Fruit fly (Drosophila melanogaster) whole organism, embryonic: ENCODE data around the gene CG6527.

Experiments used
- ATbp ChIP-seq: fragments of 200-800 bp; sonication (Bioruptor generic); optimal IDR thresholded peaks from 2 replicates; lab custom pipeline; 2017; ENCODE audit warnings: missing biosample characterization, mild to moderate bottlenecking, missing genetic modification characterization, missing genetic modification reagents
- Aef1 ChIP-seq: fragments of 200-800 bp; sonication (Bioruptor generic); IDR thresholded peaks from 3 replicates; pipeline ENCODE4 v1.3.6; 2022; ENCODE audit warnings: missing biosample characterization, missing genetic modification characterization
- Awh ChIP-seq: fragments of 200-800 bp; sonication (Bioruptor generic); IDR thresholded peaks from 2 replicates; pipeline ENCODE4, ENCODE4 v1.3.6; 2022; ENCODE audit warnings: missing biosample characterization, missing genetic modification characterization
- BEAF-32 ChIP-seq: fragments of 200-800 bp; sonication (Bioruptor generic); optimal IDR thresholded peaks from 3 replicates; lab custom pipeline; 2017; ENCODE audit warnings: missing biosample characterization, missing genetic modification characterization, mild to moderate bottlenecking, moderate library complexity, missing genetic modification reagents
- Bdp1 ChIP-seq: fragments of 200-800 bp; sonication (Bioruptor generic); optimal IDR thresholded peaks from 3 replicates; lab custom pipeline; 2016; ENCODE audit warnings: missing biosample characterization, missing genetic modification characterization
- CG10462 ChIP-seq: fragments of 200-800 bp; sonication (Bioruptor generic); optimal IDR thresholded peaks from 2 replicates; lab custom pipeline; 2016; ENCODE audit warnings: missing biosample characterization, missing genetic modification characterization
- CG11085 ChIP-seq: fragments of 200-800 bp; sonication (Bioruptor generic); IDR thresholded peaks from 2 replicates; pipeline ENCODE4 v1.3.6; 2022; ENCODE audit warnings: missing biosample characterization, missing genetic modification characterization
- CG11247 ChIP-seq: fragments of 200-800 bp; sonication (Bioruptor generic); IDR thresholded peaks from 2 replicates; pipeline ENCODE4 v1.3.6; 2022; ENCODE audit warnings: missing biosample characterization, missing genetic modification characterization
- CG11696 ChIP-seq: fragments of 200-800 bp; sonication (Bioruptor generic); IDR thresholded peaks from 2 replicates; pipeline ENCODE4 v1.3.6; 2022; ENCODE audit warnings: missing biosample characterization, missing genetic modification characterization
- CG15601 ChIP-seq: fragments of 200-800 bp; sonication (Bioruptor generic); optimal IDR thresholded peaks from 3 replicates; lab custom pipeline; 2019; ENCODE audit warnings: missing biosample characterization, mild to moderate bottlenecking, missing genetic modification characterization, moderate library complexity
- CG17359 ChIP-seq: fragments of 200-800 bp; sonication (Bioruptor generic); optimal IDR thresholded peaks from 3 replicates; lab custom pipeline; 2018; ENCODE audit warnings: missing biosample characterization, mild to moderate bottlenecking, missing genetic modification characterization, moderate library complexity
- CG17912 ChIP-seq: fragments of 200-800 bp; sonication (Bioruptor generic); optimal IDR thresholded peaks from 2 replicates; lab custom pipeline; 2018; ENCODE audit warnings: missing biosample characterization, mild to moderate bottlenecking, missing genetic modification characterization
- CG2678 ChIP-seq: fragments of 200-800 bp; sonication (Bioruptor generic); optimal IDR thresholded peaks from 3 replicates; lab custom pipeline; 2019; ENCODE audit warnings: missing biosample characterization, mild to moderate bottlenecking, missing genetic modification characterization, moderate library complexity
- CG2875 ChIP-seq: fragments of 200-800 bp; sonication (Bioruptor generic); optimal IDR thresholded peaks from 2 replicates; lab custom pipeline; 2017; ENCODE audit warnings: missing biosample characterization, mild to moderate bottlenecking, missing genetic modification characterization, missing genetic modification reagents
- CG31365 ChIP-seq: fragments of 200-800 bp; sonication (Bioruptor generic); optimal IDR thresholded peaks from 2 replicates; lab custom pipeline; 2018; ENCODE audit warnings: missing biosample characterization, mild to moderate bottlenecking, missing genetic modification characterization
- CG33213 ChIP-seq: fragments of 200-800 bp; sonication (Bioruptor generic); optimal IDR thresholded peaks from 3 replicates; lab custom pipeline; 2016; ENCODE audit warnings: missing biosample characterization, missing genetic modification characterization
- CG3838 ChIP-seq: fragments of 200-800 bp; sonication (Bioruptor generic); optimal IDR thresholded peaks from 3 replicates; lab custom pipeline; 2016; ENCODE audit warnings: missing biosample characterization, missing genetic modification characterization
- CG4282 ChIP-seq: fragments of 200-800 bp; sonication (Bioruptor generic); optimal IDR thresholded peaks from 2 replicates; lab custom pipeline; 2016; ENCODE audit warnings: missing biosample characterization, missing genetic modification characterization
- CG7745 ChIP-seq: fragments of 200-800 bp; sonication (Bioruptor generic); optimal IDR thresholded peaks from 2 replicates; lab custom pipeline; 2018; ENCODE audit warnings: missing biosample characterization, mild to moderate bottlenecking, missing genetic modification characterization, moderate library complexity
- CG9215 ChIP-seq: fragments of 200-800 bp; sonication (Bioruptor generic); IDR thresholded peaks from 2 replicates; pipeline ENCODE4 v1.3.6; 2022; ENCODE audit warnings: missing biosample characterization, missing genetic modification characterization
- CHES-1-like ChIP-seq: fragments of 200-800 bp; sonication (Bioruptor generic); optimal IDR thresholded peaks from 2 replicates; lab custom pipeline; 2016; ENCODE audit warnings: missing biosample characterization, missing genetic modification characterization
- CoRest ChIP-seq: fragments of 200-800 bp; sonication (Bioruptor generic); optimal IDR thresholded peaks from 3 replicates; lab custom pipeline; 2018; ENCODE audit warnings: missing biosample characterization, mild to moderate bottlenecking, missing genetic modification characterization, moderate library complexity
- Dad ChIP-seq: fragments of 200-800 bp; sonication (Bioruptor generic); optimal IDR thresholded peaks from 3 replicates; lab custom pipeline; 2016; ENCODE audit warnings: missing biosample characterization, missing genetic modification characterization
- HLH4C ChIP-seq: fragments of 200-800 bp; sonication (Bioruptor generic); IDR thresholded peaks from 3 replicates; pipeline ENCODE4 v1.3.6; 2022; ENCODE audit warnings: missing biosample characterization, missing genetic modification characterization; ENCODE audit not compliant: partially characterized antibody
- HLH54F ChIP-seq: fragments of 200-800 bp; sonication (Bioruptor generic); optimal IDR thresholded peaks from 3 replicates; lab custom pipeline; 2016; ENCODE audit warnings: missing biosample characterization, missing genetic modification characterization
- HLHmδ ChIP-seq: fragments of 200-800 bp; sonication (Bioruptor generic); optimal IDR thresholded peaks from 2 replicates; lab custom pipeline; 2018; ENCODE audit warnings: missing biosample characterization, mild to moderate bottlenecking, missing genetic modification characterization, moderate library complexity
- Hmx ChIP-seq: fragments of 200-800 bp; sonication (Bioruptor generic); optimal IDR thresholded peaks from 2 replicates; lab custom pipeline; 2016; ENCODE audit warnings: missing biosample characterization, missing genetic modification characterization
- Mad ChIP-seq: fragments of 200-800 bp; sonication (Bioruptor generic); optimal IDR thresholded peaks from 2 replicates; lab custom pipeline; 2016; ENCODE audit warnings: missing biosample characterization, missing genetic modification characterization
- Ravus ChIP-seq: fragments of 200-800 bp; sonication (Bioruptor generic); IDR thresholded peaks from 2 replicates; pipeline ENCODE4 v1.3.6; 2022; ENCODE audit warnings: missing biosample characterization, missing genetic modification characterization
- Sox100B ChIP-seq: fragments of 200-800 bp; sonication (Bioruptor generic); optimal IDR thresholded peaks from 3 replicates; lab custom pipeline; 2018; ENCODE audit warnings: missing biosample characterization, mild to moderate bottlenecking, missing genetic modification characterization
- Sry-β ChIP-seq: fragments of 200-800 bp; sonication (Bioruptor generic); optimal IDR thresholded peaks from 2 replicates; lab custom pipeline; 2018; ENCODE audit warnings: missing biosample characterization, mild to moderate bottlenecking, missing genetic modification characterization, moderate library complexity
- YL-1 ChIP-seq: fragments of 200-800 bp; sonication (Bioruptor generic); optimal IDR thresholded peaks from 3 replicates; lab custom pipeline; 2017; ENCODE audit warnings: missing biosample characterization, mild to moderate bottlenecking, missing genetic modification characterization
- az2 ChIP-seq: fragments of 200-800 bp; sonication (Bioruptor generic); optimal IDR thresholded peaks from 3 replicates; lab custom pipeline; 2016; ENCODE audit warnings: missing biosample characterization, missing genetic modification characterization
- cato ChIP-seq: fragments of 200-800 bp; sonication (Bioruptor generic); optimal IDR thresholded peaks from 2 replicates; lab custom pipeline; 2016; ENCODE audit warnings: missing biosample characterization, missing genetic modification characterization, borderline replicate concordance
- chm ChIP-seq: fragments of 200-800 bp; sonication (Bioruptor generic); IDR thresholded peaks from 2 replicates; pipeline ENCODE4 v1.3.6; 2022; ENCODE audit warnings: missing biosample characterization, missing genetic modification characterization
- danr ChIP-seq: fragments of 200-800 bp; sonication (Bioruptor generic); IDR thresholded peaks from 2 replicates; pipeline ENCODE4 v1.3.6; 2022; ENCODE audit warnings: missing biosample characterization, missing genetic modification characterization
- esg ChIP-seq: fragments of 200-800 bp; sonication (Bioruptor generic); conservative IDR thresholded peaks from 2 replicates; pipeline ENCODE4 v1.3.6; 2022; ENCODE audit warnings: missing biosample characterization, missing genetic modification characterization
- fu2 ChIP-seq: fragments of 200-800 bp; sonication (Bioruptor generic); optimal IDR thresholded peaks from 2 replicates; lab custom pipeline; 2016; ENCODE audit warnings: missing biosample characterization, missing genetic modification characterization
- gcm ChIP-seq: fragments of 200-800 bp; sonication (Bioruptor generic); optimal IDR thresholded peaks from 2 replicates; lab custom pipeline; 2019; ENCODE audit warnings: missing biosample characterization, mild to moderate bottlenecking, missing genetic modification characterization, moderate library complexity
- grau ChIP-seq: fragments of 200-800 bp; optimal IDR thresholded peaks from 3 replicates; lab custom pipeline; 2019; ENCODE audit warnings: missing biosample characterization, mild to moderate bottlenecking, missing genetic modification characterization, moderate library complexity
- grn ChIP-seq: fragments of 200-800 bp; sonication (Bioruptor generic); optimal IDR thresholded peaks from 3 replicates; lab custom pipeline; 2017; ENCODE audit warnings: missing biosample characterization, missing genetic modification characterization
- gro ChIP-seq: fragments of 200-800 bp; sonication (Bioruptor generic); optimal IDR thresholded peaks from 2 replicates; lab custom pipeline; 2016; ENCODE audit warnings: missing biosample characterization, missing genetic modification characterization
- mld ChIP-seq: fragments of 200-800 bp; sonication (Bioruptor generic); IDR thresholded peaks from 3 replicates; pipeline ENCODE4 v1.3.6; 2022; ENCODE audit warnings: missing biosample characterization, missing genetic modification characterization; ENCODE audit not compliant: partially characterized antibody
- otp ChIP-seq: fragments of 200-800 bp; sonication (Bioruptor generic); IDR thresholded peaks from 3 replicates; pipeline ENCODE4, ENCODE4 v1.3.6; 2022; ENCODE audit warnings: missing biosample characterization, missing genetic modification characterization
- pnt ChIP-seq: fragments of 200-800 bp; sonication (Bioruptor generic); optimal IDR thresholded peaks from 3 replicates; lab custom pipeline; 2016; ENCODE audit warnings: missing biosample characterization, missing genetic modification characterization
- pum ChIP-seq: fragments of 200-800 bp; sonication (Bioruptor generic); optimal IDR thresholded peaks from 2 replicates; lab custom pipeline; 2016; ENCODE audit warnings: missing biosample characterization, missing genetic modification characterization
- run ChIP-seq: fragments of 200-800 bp; sonication (Bioruptor generic); optimal IDR thresholded peaks from 3 replicates; lab custom pipeline; 2018; ENCODE audit warnings: missing biosample characterization, mild to moderate bottlenecking, missing genetic modification characterization
- ssp ChIP-seq: fragments of 200-800 bp; sonication (Bioruptor generic); IDR thresholded peaks from 2 replicates; pipeline ENCODE4 v1.3.6; 2022; ENCODE audit warnings: missing biosample characterization, missing genetic modification characterization
- ttk ChIP-seq: fragments of 200-800 bp; sonication (Bioruptor generic); IDR thresholded peaks from 2 replicates; pipeline ENCODE4 v2.1.2; 2022; ENCODE audit warnings: missing biosample characterization, missing genetic modification characterization
- tup ChIP-seq: fragments of 200-800 bp; sonication (Bioruptor generic); optimal IDR thresholded peaks from 2 replicates; lab custom pipeline; 2016; ENCODE audit warnings: missing biosample characterization, mild to moderate bottlenecking, missing genetic modification characterization, moderate library complexity

CG6527 gene

DNA sequence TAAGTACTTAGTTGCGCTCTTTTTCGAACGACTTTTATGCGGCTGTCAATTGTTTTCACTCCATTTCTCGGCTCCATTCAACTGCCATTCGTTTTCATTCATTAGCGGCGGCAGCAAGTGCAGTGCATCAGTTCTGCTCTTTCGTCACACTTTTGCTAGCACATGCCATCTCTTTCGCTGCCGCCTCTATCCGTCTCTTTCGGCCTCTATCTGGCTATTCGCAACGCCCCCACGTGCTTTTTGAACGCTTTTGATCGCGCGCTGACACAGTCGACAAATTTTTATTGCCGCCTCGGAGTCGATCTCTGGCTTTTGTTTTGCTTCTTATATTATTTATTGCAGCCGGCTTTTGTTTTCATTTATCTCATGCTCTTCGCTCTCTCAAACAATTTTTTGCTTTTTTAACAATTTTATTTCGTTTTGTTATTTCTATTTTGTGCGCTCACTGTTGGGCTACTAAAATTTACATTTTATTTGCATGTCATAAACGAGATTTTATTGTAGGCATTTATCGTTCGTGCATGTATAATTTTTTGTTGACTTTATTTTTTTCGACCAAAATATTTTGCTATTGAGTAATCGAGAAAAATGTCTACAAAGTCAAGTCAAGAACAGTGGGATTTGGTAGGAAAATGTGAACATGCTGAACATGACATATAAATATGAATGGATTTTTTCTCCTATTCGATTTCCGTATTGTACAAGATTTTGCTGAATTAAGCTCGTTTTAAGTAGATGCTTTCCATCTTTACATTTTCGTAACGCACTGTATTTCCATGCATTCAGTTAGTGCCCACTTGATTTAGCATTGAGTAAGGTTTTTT is 36.3 kb downstream of the CG6527 start (continued):
- TF ChIP-seq CG7745 (tag; lab: Kevin White, UChicago) (no peak), pum (no peak), CG9215 (GFP tag; lab: Robert Waterston, UW) (no peak), Aef1 (GFP tag; lab: Robert Waterston, UW) (0 out of 3 replicates have a peak, but pooled peaks have one; percentile 17), CG4282 (GFP tag; lab: Kevin White, UChicago) (no peak), HLH4C (GFP tag; lab: Robert Waterston, UW) (no peak), CG11696 (GFP tag; lab: Robert Waterston, UW) (0 out of 2 replicates have a peak, but pooled peaks have one; percentile 20), CG2875 (no peak), HLHmδ (no peak), cato (GFP tag; lab: Kevin White, UChicago) (no peak), CG10462 (GFP tag; lab: Kevin White, UChicago) (no peak), chm (GFP tag; lab: Robert Waterston, UW) (no peak), esg (peak; percentile 43; the same call in 1 of the 2 replicates), tup (GFP tag; lab: Kevin White, UChicago) (no peak), BEAF-32 (GFP tag; lab: Kevin White, UChicago) (no peak), CHES-1-like (no peak), CG31365 (tag; lab: Kevin White, UChicago) (no peak), CG15601 (no peak), HLH54F (no peak), grn (GFP tag; lab: Kevin White, UChicago) (no peak), CG2678 (tag; lab: Kevin White, UChicago) (peak; percentile 38), Sry-β (no peak), CG11085 (GFP tag; lab: Robert Waterston, UW) (no peak), Mad (GFP tag; lab: Kevin White, UChicago) (no peak), az2 (GFP tag; lab: Kevin White, UChicago) (no peak), CG17912 (no peak), Hmx (GFP tag; lab: Kevin White, UChicago) (no peak), grau (tag; lab: Kevin White, UChicago) (peak; percentile 37), Dad (GFP tag; lab: Kevin White, UChicago) (no peak), CG11247 (GFP tag; lab: Robert Waterston, UW) (no peak), otp (GFP tag; lab: Robert Waterston, UW) (0 out of 3 replicates have a peak, but pooled peaks have one; percentile 6), CG17359 (tag; lab: Kevin White, UChicago) (peak; percentile 15), ssp (no peak), CG3838 (GFP tag; lab: Kevin White, UChicago) (no peak), Awh (GFP tag; lab: Robert Waterston, UW) (no peak), gcm (GFP tag; lab: Kevin White, UChicago) (no peak), Bdp1 (GFP tag; lab: Kevin White, UChicago) (no peak), gro (GFP tag; lab: Kevin White, UChicago) (no peak), run (tag; lab: Kevin White, UChicago) (no peak), Ravus (GFP tag; lab: Robert Waterston, UW) (no peak), CoRest (tag; lab: Kevin White, UChicago) (peak; percentile 32), Sox100B (GFP tag; lab: Kevin White, UChicago) (no peak), ATbp (GFP tag; lab: Kevin White, UChicago) (no peak), YL-1 (no peak), pnt (GFP tag; lab: Kevin White, UChicago) (no peak), CG33213 (GFP tag; lab: Kevin White, UChicago) (no peak), danr (no peak), mld (GFP tag; lab: Robert Waterston, UW) (no peak), fu2 (no peak), ttk (GFP tag; lab: Robert Waterston, UW) (no peak)
